Worm (Caenorhabditis elegans) whole organism, early embryonic: ENCODE results near the gene F11A5.15.

ENCODE experiments used
- B0310.2 ChIP-seq: sonication (generic microtip); optimal IDR thresholded peaks from 2 replicates; lab custom pipeline; 2016; ENCODE audit warnings: mild to moderate bottlenecking, missing genetic modification characterization, missing compliant biosample characterization
- ama-1 ChIP-seq: fragments of 150-350 bp; optimal IDR thresholded peaks from 2 replicates; lab custom pipeline; 2014
- ets-7 ChIP-seq: sonication (generic microtip); optimal IDR thresholded peaks from 2 replicates; lab custom pipeline; 2016; ENCODE audit warnings: missing genotype, missing genetic modification characterization, missing compliant biosample characterization
- flt-1 ChIP-seq: fragments of 200-800 bp; sonication (Bioruptor generic); IDR thresholded peaks from 2 replicates; pipeline ENCODE4 v1.3.6; 2022; ENCODE audit warnings: missing genetic modification characterization, missing compliant biosample characterization
- hmg-4 ChIP-seq: fragments of 200-800 bp; sonication (Bioruptor generic); optimal IDR thresholded peaks from 2 replicates; lab custom pipeline; 2018; ENCODE audit warnings: mild to moderate bottlenecking, missing genetic modification characterization, missing compliant biosample characterization
- pes-1 ChIP-seq: fragments of 200-800 bp; sonication (Bioruptor generic); IDR thresholded peaks from 2 replicates; pipeline ENCODE4 v1.3.6; 2022; ENCODE audit warnings: missing genetic modification reagents, missing genetic modification characterization, missing compliant biosample characterization
- scrt-1 ChIP-seq: fragments of 200-800 bp; sonication (Bioruptor generic); IDR thresholded peaks from 2 replicates; pipeline ENCODE4 v1.3.6; 2022; ENCODE audit warnings: missing genetic modification characterization, missing compliant biosample characterization
- tbx-11 ChIP-seq: fragments of 200-800 bp; sonication (Bioruptor generic); IDR thresholded peaks from 2 replicates; pipeline ENCODE4 v1.3.6; 2022; ENCODE audit warnings: missing genetic modification characterization, missing compliant biosample characterization
- tbx-37 ChIP-seq: fragments of 200-800 bp; sonication (Bioruptor generic); conservative IDR thresholded peaks from 2 replicates; pipeline ENCODE4 v1.3.6; 2022; ENCODE audit warnings: missing genetic modification reagents, missing genetic modification characterization, missing compliant biosample characterization

DNA sequence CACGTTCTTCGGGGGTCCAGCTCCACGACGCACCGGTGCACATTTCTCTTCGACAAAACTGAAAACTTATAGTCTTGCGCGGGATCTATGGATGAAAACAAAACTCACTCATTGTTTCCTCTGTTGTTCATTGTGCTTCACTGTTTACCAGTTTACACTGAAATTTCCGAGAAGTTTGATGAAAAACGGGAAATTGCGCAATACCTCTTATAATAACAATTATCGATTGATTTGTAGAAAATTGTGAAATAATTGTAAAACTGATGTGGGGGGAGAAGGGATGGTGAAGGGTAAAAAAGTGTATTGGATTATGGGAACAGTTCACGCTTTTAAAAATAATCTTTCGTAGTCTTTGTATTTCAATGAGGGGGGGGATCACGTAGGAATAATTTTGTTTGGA lies 11.0 kb upstream of the F11A5.15 start:
- no peak for TF ChIP-seq scrt-1 (GFP tag; lab: Robert Waterston, UW)
- TF ChIP-seq pes-1 (GFP tag; lab: Robert Waterston, UW): no peak
- TF ChIP-seq flt-1 (GFP tag; lab: Robert Waterston, UW): no peak
- no peak for TF ChIP-seq ama-1 (lab: Kevin White, UChicago)
- no peak for TF ChIP-seq tbx-37 (GFP tag; lab: Robert Waterston, UW)
- TF ChIP-seq ets-7: no peak
- TF ChIP-seq B0310.2 (tag; lab: Kevin White, UChicago): no peak
- no peak for TF ChIP-seq hmg-4 (GFP tag; lab: Kevin White, UChicago)
- no peak for TF ChIP-seq tbx-11
